Fruit fly (Drosophila melanogaster) whole organism, embryonic: ENCODE measurements around the gene CG43693.

ENCODE experiments used
- Awh ChIP-seq: fragments of 200-800 bp; sonication (Bioruptor generic); IDR thresholded peaks from 2 replicates; pipeline ENCODE4, ENCODE4 v1.3.6; 2022; ENCODE audit warnings: missing biosample characterization, missing genetic modification characterization
- CG10267 ChIP-seq: fragments of 200-800 bp; sonication (Bioruptor generic); optimal IDR thresholded peaks from 2 replicates; lab custom pipeline; 2018; ENCODE audit warnings: missing biosample characterization, mild to moderate bottlenecking, missing genetic modification characterization, moderate library complexity
- CG11695 ChIP-seq: fragments of 200-800 bp; sonication (Bioruptor generic); IDR thresholded peaks from 3 replicates; pipeline ENCODE4 v1.3.6; 2022; ENCODE audit warnings: missing biosample characterization, missing genetic modification characterization
- CG11723 ChIP-seq: fragments of 200-800 bp; sonication (Bioruptor generic); optimal IDR thresholded peaks from 2 replicates; lab custom pipeline; 2017; ENCODE audit warnings: missing biosample characterization, mild to moderate bottlenecking, missing genetic modification characterization
- CG12155 ChIP-seq: fragments of 200-800 bp; sonication (Bioruptor generic); optimal IDR thresholded peaks from 3 replicates; lab custom pipeline; 2016; ENCODE audit warnings: missing biosample characterization, missing genetic modification characterization
- CG14710 ChIP-seq: fragments of 200-800 bp; sonication (Bioruptor generic); optimal IDR thresholded peaks from 3 replicates; lab custom pipeline; 2019; ENCODE audit warnings: missing biosample characterization, mild to moderate bottlenecking, missing genetic modification characterization, moderate library complexity
- CG18599 ChIP-seq: fragments of 200-800 bp; sonication (Bioruptor generic); optimal IDR thresholded peaks from 3 replicates; lab custom pipeline; 2017; ENCODE audit warnings: missing biosample characterization, missing genetic modification characterization, mild to moderate bottlenecking, moderate library complexity, missing genetic modification reagents
- CG2120 ChIP-seq: fragments of 200-800 bp; sonication (Bioruptor generic); optimal IDR thresholded peaks from 3 replicates; lab custom pipeline; 2016; ENCODE audit warnings: missing biosample characterization, missing genetic modification characterization
- CG3847 ChIP-seq: fragments of 200-800 bp; sonication (Bioruptor generic); IDR thresholded peaks from 2 replicates; pipeline ENCODE4 v1.3.6; 2022; ENCODE audit warnings: missing biosample characterization, missing genetic modification characterization
- CG4854 ChIP-seq: fragments of 200-800 bp; sonication (Bioruptor generic); optimal IDR thresholded peaks from 2 replicates; lab custom pipeline; 2016; ENCODE audit warnings: missing biosample characterization, missing genetic modification characterization, inconsistent platforms
- CG6791 ChIP-seq: fragments of 200-800 bp; sonication (Bioruptor generic); IDR thresholded peaks from 3 replicates; pipeline ENCODE4 v1.3.6; 2022; ENCODE audit warnings: missing biosample characterization, missing genetic modification characterization; ENCODE audit not compliant: partially characterized antibody
- CG7963 ChIP-seq: fragments of 200-800 bp; sonication (Bioruptor generic); IDR thresholded peaks from 3 replicates; pipeline ENCODE4 v1.3.6; 2022; ENCODE audit warnings: missing biosample characterization, missing genetic modification characterization; ENCODE audit not compliant: partially characterized antibody
- CG7987 ChIP-seq: fragments of 200-800 bp; sonication (Bioruptor generic); optimal IDR thresholded peaks from 2 replicates; lab custom pipeline; 2018; ENCODE audit warnings: missing biosample characterization, mild to moderate bottlenecking, missing genetic modification characterization, moderate library complexity
- Doc2 ChIP-seq: fragments of 200-800 bp; sonication (Bioruptor generic); IDR thresholded peaks from 2 replicates; pipeline ENCODE4 v1.3.6; 2022; ENCODE audit warnings: missing biosample characterization, missing genetic modification characterization
- E2f1 ChIP-seq: fragments of 200-800 bp; sonication (Bioruptor generic); IDR thresholded peaks from 2 replicates; pipeline ENCODE4 v1.3.6; 2022; ENCODE audit warnings: missing biosample characterization, missing genetic modification characterization
- ERR ChIP-seq: fragments of 200-800 bp; sonication (Bioruptor generic); optimal IDR thresholded peaks from 2 replicates; lab custom pipeline; 2016; ENCODE audit warnings: missing biosample characterization, missing genetic modification characterization
- Ets65A ChIP-seq: fragments of 200-800 bp; sonication (Bioruptor generic); peaks from one replicate; lab custom pipeline; 2016; ENCODE audit warnings: missing biosample characterization, missing genetic modification characterization
- Gsc ChIP-seq: fragments of 200-800 bp; sonication (Bioruptor generic); IDR thresholded peaks from 2 replicates; pipeline ENCODE4 v1.3.6; 2022; ENCODE audit warnings: missing biosample characterization, missing genetic modification characterization
- HLH4C ChIP-seq: fragments of 200-800 bp; sonication (Bioruptor generic); IDR thresholded peaks from 3 replicates; pipeline ENCODE4 v1.3.6; 2022; ENCODE audit warnings: missing biosample characterization, missing genetic modification characterization; ENCODE audit not compliant: partially characterized antibody
- Mes4 ChIP-seq: fragments of 200-800 bp; sonication (Bioruptor generic); optimal IDR thresholded peaks from 2 replicates; lab custom pipeline; 2016; ENCODE audit warnings: missing biosample characterization, missing genetic modification characterization
- NC2β ChIP-seq: fragments of 200-800 bp; sonication (Bioruptor generic); optimal IDR thresholded peaks from 2 replicates; lab custom pipeline; 2016; ENCODE audit warnings: missing biosample characterization, missing genetic modification characterization
- Oli ChIP-seq: fragments of 200-800 bp; sonication (Bioruptor generic); optimal IDR thresholded peaks from 2 replicates; lab custom pipeline; 2018; ENCODE audit warnings: missing biosample characterization, mild to moderate bottlenecking, missing genetic modification characterization, moderate library complexity
- Poxn ChIP-seq: fragments of 200-800 bp; sonication (Bioruptor generic); IDR thresholded peaks from 2 replicates; pipeline ENCODE4 v1.3.6; 2022; ENCODE audit warnings: missing biosample characterization, missing genetic modification characterization
- Sox102F ChIP-seq: fragments of 200-800 bp; sonication (Bioruptor generic); optimal IDR thresholded peaks from 2 replicates; lab custom pipeline; 2018; ENCODE audit warnings: missing biosample characterization, mild to moderate bottlenecking, missing genetic modification characterization, moderate library complexity
- YL-1 ChIP-seq: fragments of 200-800 bp; sonication (Bioruptor generic); optimal IDR thresholded peaks from 3 replicates; lab custom pipeline; 2017; ENCODE audit warnings: missing biosample characterization, mild to moderate bottlenecking, missing genetic modification characterization
- aop ChIP-seq: fragments of 200-800 bp; sonication (Bioruptor generic); IDR thresholded peaks from 2 replicates; pipeline ENCODE4 v1.3.6; 2022; ENCODE audit warnings: missing biosample characterization, missing genetic modification characterization
- ato ChIP-seq: fragments of 200-800 bp; sonication (Bioruptor generic); IDR thresholded peaks from 2 replicates; pipeline ENCODE4 v1.3.6; 2022; ENCODE audit warnings: missing biosample characterization, missing genetic modification characterization; ENCODE audit not compliant: partially characterized antibody
- bbx ChIP-seq: fragments of 200-800 bp; sonication (Bioruptor generic); IDR thresholded peaks from 2 replicates; pipeline ENCODE4 v1.3.6; 2022; ENCODE audit warnings: missing biosample characterization, missing genetic modification characterization; ENCODE audit not compliant: partially characterized antibody
- bcd ChIP-seq: fragments of 200-800 bp; sonication (Bioruptor generic); optimal IDR thresholded peaks from 2 replicates; lab custom pipeline; 2017; ENCODE audit warnings: missing biosample characterization, mild to moderate bottlenecking, missing genetic modification characterization
- crp ChIP-seq, 2 experiments: fragments of 200-800 bp; sonication (Bioruptor generic); optimal IDR thresholded peaks; 2 replicates in 1 of 2; 3 replicates in 1 of 2; lab custom pipeline; 2017; ENCODE audit warnings: missing biosample characterization in 2 of 2, missing genetic modification characterization in 2 of 2, mild to moderate bottlenecking in 1 of 2, moderate library complexity in 1 of 2
- dimm ChIP-seq: fragments of 200-800 bp; sonication (Bioruptor generic); IDR thresholded peaks from 2 replicates; pipeline ENCODE4 v1.3.6; 2022; ENCODE audit warnings: missing biosample characterization, missing genetic modification characterization
- dpn ChIP-seq, 2 experiments: fragments of 200-800 bp; sonication (Bioruptor generic); optimal IDR thresholded peaks; 3 replicates each; lab custom pipeline; 2016; ENCODE audit warnings: missing biosample characterization in 2 of 2, missing genetic modification characterization in 2 of 2
- gce ChIP-seq: fragments of 200-800 bp; sonication (Bioruptor generic); IDR thresholded peaks from 3 replicates; pipeline ENCODE4 v1.3.6; 2022; ENCODE audit warnings: missing biosample characterization, missing genetic modification characterization
- gro ChIP-seq: fragments of 200-800 bp; sonication (Bioruptor generic); optimal IDR thresholded peaks from 2 replicates; lab custom pipeline; 2016; ENCODE audit warnings: missing biosample characterization, missing genetic modification characterization
- hkb ChIP-seq, 2 experiments: fragments of 200-800 bp in 1 of 2; fragments of >200 bp in 1 of 2; sonication (Bioruptor generic) in 1 of 2; IDR thresholded peaks in 1 of 2; optimal IDR thresholded peaks in 1 of 2; 2 replicates each; pipeline versions ENCODE4 v1.3.6 to Lab custom; 2017 to 2022; ENCODE audit warnings: missing biosample characterization in 1 of 2, missing genetic modification characterization in 1 of 2
- lmd ChIP-seq: fragments of 200-800 bp; sonication (Bioruptor generic); IDR thresholded peaks from 2 replicates; pipeline ENCODE4 v1.3.6; 2022; ENCODE audit warnings: missing biosample characterization, missing genetic modification characterization
- lola ChIP-seq, 3 experiments: fragments of >200 bp in 2 of 3; fragments of 200-800 bp in 1 of 3; sonication (Bioruptor generic) in 1 of 3; optimal IDR thresholded peaks; 2 replicates each; lab custom pipeline; 2017 to 2019; ENCODE audit warnings: missing biosample characterization in 3 of 3, missing genetic modification characterization in 3 of 3, mild to moderate bottlenecking in 1 of 3, moderate library complexity in 1 of 3
- luna ChIP-seq: fragments of 200-800 bp; sonication (Bioruptor generic); optimal IDR thresholded peaks from 2 replicates; lab custom pipeline; 2016; ENCODE audit warnings: missing biosample characterization, missing genetic modification characterization
- pfk ChIP-seq: fragments of 200-800 bp; sonication (Bioruptor generic); optimal IDR thresholded peaks from 2 replicates; lab custom pipeline; 2018; ENCODE audit warnings: missing biosample characterization, mild to moderate bottlenecking, missing genetic modification characterization, moderate library complexity
- pzg ChIP-seq: fragments of 200-800 bp; sonication (Bioruptor generic); optimal IDR thresholded peaks from 3 replicates; lab custom pipeline; 2018; ENCODE audit warnings: missing biosample characterization, mild to moderate bottlenecking, missing genetic modification characterization, moderate library complexity
- schlank ChIP-seq: fragments of 200-800 bp; sonication (Bioruptor generic); optimal IDR thresholded peaks from 2 replicates; lab custom pipeline; 2018; ENCODE audit warnings: missing biosample characterization, mild to moderate bottlenecking, missing genetic modification characterization
- sima ChIP-seq: fragments of 200-800 bp; sonication (Bioruptor generic); optimal IDR thresholded peaks from 2 replicates; lab custom pipeline; 2016; ENCODE audit warnings: missing biosample characterization, missing genetic modification characterization
- sisA ChIP-seq: fragments of 200-800 bp; sonication (Bioruptor generic); IDR thresholded peaks from 2 replicates; pipeline ENCODE4 v1.3.6; 2022; ENCODE audit warnings: missing biosample characterization, missing genetic modification characterization
- ssp ChIP-seq: fragments of 200-800 bp; sonication (Bioruptor generic); IDR thresholded peaks from 2 replicates; pipeline ENCODE4 v1.3.6; 2022; ENCODE audit warnings: missing biosample characterization, missing genetic modification characterization
- stwl ChIP-seq: fragments of 200-800 bp; sonication (Bioruptor generic); optimal IDR thresholded peaks from 3 replicates; lab custom pipeline; 2018; ENCODE audit warnings: missing biosample characterization, mild to moderate bottlenecking, missing genetic modification characterization, moderate library complexity
- sug ChIP-seq: fragments of 200-800 bp; optimal IDR thresholded peaks from 2 replicates; lab custom pipeline; 2019; ENCODE audit warnings: missing biosample characterization, mild to moderate bottlenecking, missing genetic modification characterization, moderate library complexity
- tll ChIP-seq, 2 experiments: fragments of 200-800 bp in 1 of 2; fragments of >200 bp in 1 of 2; sonication (Bioruptor generic) in 1 of 2; optimal IDR thresholded peaks; 2 replicates each; lab custom pipeline; 2017 to 2019; ENCODE audit warnings: missing biosample characterization in 2 of 2, missing genetic modification characterization in 2 of 2, mild to moderate bottlenecking in 1 of 2, moderate library complexity in 1 of 2
- tna ChIP-seq: fragments of 200-800 bp; sonication (Bioruptor generic); IDR thresholded peaks from 2 replicates; pipeline ENCODE4 v1.3.6; 2022; ENCODE audit warnings: missing biosample characterization, missing genetic modification characterization; ENCODE audit not compliant: partially characterized antibody
- trem ChIP-seq: fragments of 200-800 bp; optimal IDR thresholded peaks from 3 replicates; lab custom pipeline; 2019; ENCODE audit warnings: missing biosample characterization, mild to moderate bottlenecking, missing genetic modification characterization, moderate library complexity

CG43693 gene

dm6 chr3L:11064689-11065088 is 13.5 kb upstream of the CG43693 start, which contains the start of the genes CG32075, CG45101 and SuUR (continued):
- TF ChIP-seq Doc2 (GFP tag; lab: Robert Waterston, UW) (0 out of 2 replicates have a peak, but pooled peaks have one; percentile 28), CG11695 (GFP tag; lab: Robert Waterston, UW) (peak; percentile 78), CG2120 (GFP tag; lab: Kevin White, UChicago) (peak; percentile 96), Oli (tag; lab: Kevin White, UChicago) (peak; percentile 82), CG3847 (peak; percentile 90), bbx (GFP tag; lab: Robert Waterston, UW) (no peak), Ets65A (peak; percentile 99), CG7963 (no peak; the same call in 2 of the 3 replicates), tll (GFP tag; optimal IDR thresholded peaks at IDR 0.05; lab: Kevin White, UChicago) (peak in 1 of 2 experiments; percentile 30), Mes4 (GFP tag; lab: Kevin White, UChicago) (peak; percentile 75), sug (tag; lab: Kevin White, UChicago) (peak; percentile 88), Awh (GFP tag; lab: Robert Waterston, UW) (peak; percentile 71; the same call in 1 of the 2 replicates), gce (GFP tag; lab: Robert Waterston, UW) (no peak), CG12155 (GFP tag; lab: Kevin White, UChicago) (peak; percentile 89), lmd (GFP tag; lab: Robert Waterston, UW) (peak; percentile 88), CG14710 (peak; percentile 63), CG10267 (tag; lab: Kevin White, UChicago) (peak; percentile 96), HLH4C (GFP tag; lab: Robert Waterston, UW) (no peak), bcd (peak; percentile 81), YL-1 (peak; percentile 86), Poxn (GFP tag; lab: Robert Waterston, UW) (peak; percentile 34; the same call in 1 of the 2 replicates), CG7987 (GFP tag; lab: Kevin White, UChicago) (peak; percentile 65), sisA (GFP tag; lab: Robert Waterston, UW) (peak; percentile 92), E2f1 (GFP tag; lab: Robert Waterston, UW) (peak; percentile 90), Gsc (GFP tag; lab: Robert Waterston, UW) (peak; percentile 39; the same call in 1 of the 2 replicates), stwl (tag; lab: Kevin White, UChicago) (peak; percentile 61), CG4854 (GFP tag; lab: Kevin White, UChicago) (peak; percentile 84), lola (GFP tag; optimal IDR thresholded peaks at IDR 0.05; lab: Kevin White, UChicago) (peak in 1 of 3 experiments; percentile 86), luna (GFP tag; lab: Kevin White, UChicago) (peak; percentile 88), ssp (peak; percentile 83), pzg (peak; percentile 75), CG11723 (GFP tag; lab: Kevin White, UChicago) (peak; percentile 67), CG6791 (GFP tag; lab: Robert Waterston, UW) (no peak), ERR (GFP tag; lab: Kevin White, UChicago) (no peak), dpn (GFP tag; optimal IDR thresholded peaks at IDR 0.05; lab: Kevin White, UChicago) (peak; percentile 91 to 92), trem (tag; lab: Kevin White, UChicago) (peak; percentile 79), pfk (no peak), tna (no peak), CG18599 (GFP tag; lab: Kevin White, UChicago) (peak; percentile 83), dimm (0 out of 2 replicates have a peak, but pooled peaks have one; percentile 7), sima (peak; percentile 56), Sox102F (GFP tag; lab: Kevin White, UChicago) (peak; percentile 91), gro (GFP tag; lab: Kevin White, UChicago) (peak; percentile 77), crp (GFP tag; optimal IDR thresholded peaks at IDR 0.05; lab: Kevin White, UChicago) (peak; percentile 97 to 99), hkb (optimal IDR thresholded peaks at IDR 0.05; lab: Kevin White, UChicago) (peak; percentile 71), hkb (GFP tag; IDR thresholded peaks at IDR 0.05; lab: Robert Waterston, UW) (peak; percentile 86), NC2β (GFP tag; lab: Kevin White, UChicago) (peak; percentile 86), ato (GFP tag; lab: Robert Waterston, UW) (no peak), aop (GFP tag; lab: Robert Waterston, UW) (no peak; the same call in 1 of the 2 replicates), schlank (tag; lab: Kevin White, UChicago) (peak; percentile 25)
